Fruit fly (Drosophila melanogaster) S2 (cell line): Measurements from ENCODE around the gene Ance-2.

Experiments
- CG8478 ChIP-seq: fragments of >200 bp; optimal IDR thresholded peaks from 2 replicates; lab custom pipeline; 2018
- CTCF ChIP-seq, 2 experiments: fragments of >200 bp; optimal IDR thresholded peaks; 2 replicates each; lab custom pipeline; 2018

Ance-2 gene

DNA sequence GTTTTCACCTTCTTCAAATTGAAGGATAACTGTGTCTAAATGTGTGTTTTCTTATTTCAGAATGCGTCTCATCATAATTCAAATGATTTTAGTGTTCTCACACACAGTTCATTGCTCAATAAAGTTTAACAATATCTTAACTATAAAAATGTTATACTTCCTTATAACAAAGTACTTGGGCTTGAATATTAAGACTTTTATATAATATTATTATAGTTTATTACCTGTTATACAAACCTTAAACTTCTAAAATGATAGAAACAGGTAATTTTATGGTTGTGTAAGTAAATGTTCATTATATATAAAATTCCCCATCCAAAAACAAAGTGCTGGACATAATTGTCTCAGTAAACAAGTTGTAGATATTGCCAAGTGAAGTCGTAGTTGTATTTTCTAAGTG is at the start of gene Ance-2:
Gene Ance-2 (plus strand): TSS at position 301 of the 400 bp plus-strand sequence.
- TF ChIP-seq CTCF (optimal IDR thresholded peaks at IDR 0.05; lab: Kevin White, UChicago) (no peak), CG8478 (lab: Kevin White, UChicago) (no peak)

DNA sequence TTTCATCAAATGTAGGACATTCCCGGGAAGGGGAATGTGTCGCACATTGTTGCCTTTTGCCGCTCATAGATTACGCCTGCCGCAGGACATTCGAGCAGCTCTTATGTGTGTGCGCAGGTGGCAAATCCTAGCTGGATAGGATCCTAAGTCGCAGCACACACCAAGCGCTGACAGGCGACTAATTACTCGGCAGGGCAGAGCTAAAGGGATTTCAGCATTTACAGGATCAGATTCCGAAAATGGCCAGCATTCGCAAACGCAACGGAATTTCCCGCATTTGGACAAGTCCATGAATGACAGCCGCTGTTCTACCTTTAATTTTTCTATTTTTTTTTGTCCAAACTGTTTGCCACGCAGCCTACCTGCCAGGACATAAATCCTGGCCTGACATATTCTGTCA is 41.5 kb upstream of the Ance-2 start:
- no peak for TF ChIP-seq CTCF (optimal IDR thresholded peaks at IDR 0.05; lab: Kevin White, UChicago)
- TF ChIP-seq CG8478 (lab: Kevin White, UChicago): no peak

- TF ChIP-seq CG8478 (lab: Kevin White, UChicago): no peak
- TF ChIP-seq CTCF (optimal IDR thresholded peaks at IDR 0.05; lab: Kevin White, UChicago): no peak
These were observed 39.7 kb upstream of the Ance-2 start for dm6 chr2L:13869400-13869799.

DNA sequence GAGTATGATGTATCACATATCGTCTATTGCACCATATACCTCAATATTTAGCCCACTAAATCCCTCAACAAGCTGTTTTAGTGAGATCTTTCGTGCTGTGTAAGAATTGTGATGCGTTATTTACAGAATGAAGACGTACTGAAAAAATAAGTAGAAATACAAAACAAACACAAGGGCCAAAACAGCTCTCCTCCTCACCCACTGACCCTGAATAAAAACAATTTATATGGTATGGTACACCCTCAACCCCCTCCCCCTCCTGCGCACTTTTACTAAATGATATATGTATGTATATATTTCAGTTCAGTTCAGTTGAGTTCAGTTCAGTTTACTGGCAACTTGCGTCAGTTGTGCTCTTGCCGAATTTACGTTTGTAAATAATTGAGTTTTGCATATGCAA is 36.0 kb upstream of the Ance-2 start:
- TF ChIP-seq CG8478 (lab: Kevin White, UChicago) (no peak), CTCF (optimal IDR thresholded peaks at IDR 0.05; lab: Kevin White, UChicago) (no peak)

dm6 chr2L:13876698-13877097 is 32.4 kb upstream of the Ance-2 start:
- TF ChIP-seq CTCF (optimal IDR thresholded peaks at IDR 0.05; lab: Kevin White, UChicago) (no peak), CG8478 (lab: Kevin White, UChicago) (no peak)

DNA sequence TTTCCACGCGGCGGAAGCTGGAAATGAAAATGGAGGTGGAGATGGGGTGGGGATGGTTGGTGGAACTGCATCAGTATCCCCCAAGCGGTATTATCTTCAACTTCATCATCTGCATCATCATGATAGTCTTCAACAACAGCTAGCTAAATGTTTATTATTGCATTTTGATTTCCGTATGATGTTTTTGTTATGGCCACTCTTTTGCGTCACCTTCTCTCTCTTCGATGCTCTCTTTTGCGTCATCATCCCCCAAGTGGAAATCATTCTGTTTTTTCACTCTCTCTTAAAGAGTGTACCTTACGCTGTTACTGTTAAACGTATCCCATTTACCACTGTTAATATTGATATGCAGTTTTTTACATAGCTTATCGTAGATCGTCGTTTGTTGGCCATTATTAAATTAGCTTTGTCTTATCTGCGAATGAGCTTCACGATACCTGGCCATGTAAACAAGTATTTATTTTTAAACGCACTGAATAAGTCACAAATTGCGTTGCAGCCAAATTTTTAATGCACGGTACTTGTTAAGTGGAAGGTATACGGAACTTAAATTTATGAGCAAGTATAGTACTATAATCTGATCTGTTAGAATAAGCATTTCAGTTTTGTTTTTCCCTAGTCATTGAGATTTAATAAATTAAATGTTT is 31.1 kb upstream of the Ance-2 start:
- TF ChIP-seq CG8478 (lab: Kevin White, UChicago): no peak
- no peak for TF ChIP-seq CTCF (optimal IDR thresholded peaks at IDR 0.05; lab: Kevin White, UChicago)

DNA sequence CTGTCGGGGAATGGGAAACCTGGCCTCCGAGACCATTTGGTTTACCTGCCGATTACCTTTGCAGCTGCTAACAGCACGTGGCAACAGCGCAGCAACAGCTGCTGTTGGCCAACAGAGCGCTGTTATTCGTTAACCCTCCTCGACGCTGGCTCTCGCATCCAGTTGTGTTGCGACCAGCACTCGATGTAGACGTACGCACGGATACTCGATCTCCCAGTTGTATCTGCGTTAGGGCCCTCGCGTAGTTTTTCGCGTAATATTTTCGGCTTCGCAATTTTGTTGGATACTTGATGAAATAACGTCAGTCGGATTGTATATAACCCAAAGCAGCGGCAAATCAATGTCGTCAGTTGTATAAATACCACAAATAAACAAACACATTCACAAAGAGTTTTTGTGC is 30.3 kb upstream of the Ance-2 start:
- TF ChIP-seq CTCF (optimal IDR thresholded peaks at IDR 0.05; lab: Kevin White, UChicago) (no peak), CG8478 (lab: Kevin White, UChicago) (no peak)

DNA sequence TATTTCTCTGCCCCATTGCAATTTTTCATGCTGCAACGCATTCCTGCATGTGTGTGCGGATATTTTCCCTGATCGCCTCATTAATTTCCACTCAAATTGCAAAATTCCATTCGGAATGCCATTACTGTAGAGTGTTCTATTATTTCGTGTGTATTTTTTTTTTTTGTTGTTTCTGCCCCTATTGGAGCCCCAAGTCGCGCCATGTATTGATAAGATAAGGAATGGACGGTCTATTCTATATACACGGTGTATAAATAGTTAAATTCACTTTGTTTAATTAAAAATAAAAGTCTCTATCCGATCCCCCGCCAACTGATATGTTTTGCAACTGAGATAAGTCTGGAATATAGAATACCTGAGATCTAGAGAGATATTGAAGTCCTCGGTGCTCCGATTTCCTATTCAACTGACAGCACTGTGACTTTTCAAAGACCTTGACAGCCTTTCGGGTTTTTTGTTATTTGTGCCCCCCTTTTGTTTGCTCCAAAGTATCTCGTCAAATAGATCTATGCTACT is 27.7 kb upstream of the Ance-2 start:
- TF ChIP-seq CG8478 (lab: Kevin White, UChicago) (no peak), CTCF (optimal IDR thresholded peaks at IDR 0.05; lab: Kevin White, UChicago) (no peak)

dm6 chr2L:13881939-13882338 is 27.2 kb upstream of the Ance-2 start:
- TF ChIP-seq CTCF (optimal IDR thresholded peaks at IDR 0.05; lab: Kevin White, UChicago): no peak
- TF ChIP-seq CG8478 (lab: Kevin White, UChicago): no peak

- TF ChIP-seq CTCF (optimal IDR thresholded peaks at IDR 0.05; lab: Kevin White, UChicago) (no peak), CG8478 (lab: Kevin White, UChicago) (no peak)
These were observed 25.0 kb upstream of the Ance-2 start for dm6 chr2L:13884063-13884656.

DNA sequence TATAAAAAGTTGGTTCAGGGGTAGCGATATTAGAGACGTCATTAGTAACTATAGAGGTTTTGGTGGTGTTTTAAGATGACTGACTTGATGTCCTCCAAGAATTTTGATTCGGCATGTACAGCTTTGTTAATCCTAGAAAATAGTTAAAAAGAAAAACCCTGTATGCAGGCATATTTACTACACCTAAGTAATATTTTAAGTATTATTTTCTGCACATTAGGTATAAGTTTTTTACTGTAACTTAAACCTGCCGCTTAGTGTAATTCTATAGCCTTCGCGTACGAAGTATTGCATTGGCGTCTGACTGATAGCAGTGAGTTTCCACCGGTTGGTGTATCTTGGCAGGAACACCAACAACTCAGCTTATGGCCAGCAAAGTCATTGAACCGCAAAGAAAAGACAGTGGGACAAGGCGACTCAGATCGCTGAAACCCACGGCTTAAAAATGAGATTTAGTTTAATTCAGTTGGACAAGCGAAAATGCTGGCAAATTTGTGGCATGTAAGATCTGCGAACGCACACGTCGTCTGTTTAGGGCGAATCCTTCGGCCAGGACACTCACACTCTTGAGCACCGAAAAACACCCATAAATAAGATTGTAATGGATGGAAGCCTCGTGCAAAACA is 24.3 kb upstream of the Ance-2 start:
- no peak for TF ChIP-seq CG8478 (lab: Kevin White, UChicago)
- TF ChIP-seq CTCF (optimal IDR thresholded peaks at IDR 0.05; lab: Kevin White, UChicago): no peak

DNA sequence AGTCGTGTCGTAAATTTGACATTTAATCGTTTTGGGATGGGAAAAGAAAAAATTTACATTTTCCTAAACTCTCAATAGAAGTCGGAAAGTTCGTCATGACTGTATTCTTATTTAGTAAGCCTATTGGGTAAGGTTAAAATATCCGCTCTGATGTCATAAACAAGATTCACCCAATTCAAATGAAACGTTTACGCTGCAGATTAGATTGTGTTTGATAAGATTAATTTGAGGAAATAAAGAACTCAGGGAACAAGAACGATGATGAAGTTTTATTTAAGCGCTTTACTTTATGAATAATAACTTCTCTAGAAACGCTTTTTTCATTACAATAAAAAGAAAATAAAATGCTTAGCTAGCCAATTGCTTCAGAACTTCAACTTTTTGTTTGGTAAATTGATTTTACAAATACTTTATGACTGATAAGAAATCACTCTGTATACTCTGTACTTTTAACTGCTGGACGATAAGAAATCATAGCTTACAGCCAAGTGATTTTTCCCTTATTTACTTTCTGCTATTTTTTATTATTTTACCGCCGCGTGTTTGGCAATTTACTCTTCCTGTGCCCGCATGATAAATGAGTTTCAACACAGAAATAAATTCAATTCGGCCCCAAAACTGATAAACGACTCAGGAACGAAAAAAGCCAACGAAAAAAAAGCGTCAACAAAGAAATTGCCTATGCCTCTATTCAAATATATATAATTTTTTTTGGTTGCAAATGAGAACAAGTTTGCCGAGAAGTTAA is 22.6 kb upstream of the Ance-2 start:
- TF ChIP-seq CTCF (optimal IDR thresholded peaks at IDR 0.05; lab: Kevin White, UChicago): no peak
- no peak for TF ChIP-seq CG8478 (lab: Kevin White, UChicago)

DNA sequence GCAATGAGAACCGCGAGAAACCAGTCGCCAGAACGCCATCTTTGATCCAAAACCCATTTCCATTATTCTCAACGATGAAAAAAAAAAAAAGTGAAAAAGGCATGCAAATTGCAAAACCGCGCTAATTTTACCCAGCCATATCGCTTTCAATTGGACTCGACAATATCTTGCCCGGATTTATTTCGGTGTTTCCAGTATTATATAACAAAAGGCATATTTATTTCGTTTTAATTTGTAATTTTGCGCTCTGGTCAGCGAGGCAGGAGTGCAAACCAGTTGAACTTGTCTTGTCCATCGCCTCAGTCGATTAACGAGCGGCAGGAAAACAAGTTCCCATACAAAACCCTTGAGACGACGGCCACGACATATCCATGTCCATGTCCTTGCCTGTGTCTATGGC is 19.2 kb upstream of the Ance-2 start:
- TF ChIP-seq CTCF (optimal IDR thresholded peaks at IDR 0.05; lab: Kevin White, UChicago): no peak
- TF ChIP-seq CG8478 (lab: Kevin White, UChicago): no peak

DNA sequence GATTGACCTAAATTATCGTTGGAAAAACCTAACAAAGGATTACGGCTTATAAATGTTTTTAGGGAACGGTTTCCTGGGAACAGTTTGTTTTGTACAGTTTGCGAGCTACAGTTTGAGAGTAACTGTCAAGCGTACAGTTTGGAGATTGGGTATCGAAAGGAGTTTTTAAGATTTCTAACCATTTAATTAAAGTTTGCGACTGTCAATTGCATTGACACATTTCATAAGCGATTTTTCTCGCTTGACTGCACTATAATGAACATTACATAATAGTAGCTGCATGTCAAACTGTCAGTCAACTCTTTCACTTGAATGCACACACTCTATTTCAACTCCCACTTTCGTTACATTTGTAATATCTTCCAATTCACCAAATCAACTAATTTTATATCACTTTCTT is 16.3 kb upstream of the Ance-2 start:
- TF ChIP-seq CTCF (optimal IDR thresholded peaks at IDR 0.05; lab: Kevin White, UChicago): peak; percentile 11 to 28
- TF ChIP-seq CG8478 (lab: Kevin White, UChicago): no peak

DNA sequence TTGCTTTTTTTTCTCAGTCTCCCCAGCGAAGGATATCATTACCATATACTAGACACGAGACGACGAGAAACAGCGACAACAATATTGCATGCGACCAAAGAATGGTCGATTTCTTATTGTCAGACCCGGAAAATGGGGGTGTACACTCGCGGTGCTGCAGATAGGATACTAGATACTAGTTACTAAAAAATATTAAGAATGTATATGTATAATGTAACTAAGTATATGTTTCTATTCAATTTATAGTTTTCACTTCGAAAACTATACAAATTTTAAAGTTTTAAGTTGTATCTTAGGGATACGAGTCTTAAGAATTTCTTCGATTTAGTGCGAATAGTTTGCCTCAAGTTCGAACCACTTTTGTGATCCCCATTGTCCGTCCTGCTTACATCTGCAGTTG is 15.7 kb upstream of the Ance-2 start:
- TF ChIP-seq CG8478 (lab: Kevin White, UChicago) (no peak), CTCF (optimal IDR thresholded peaks at IDR 0.05; lab: Kevin White, UChicago) (no peak)
